Fruit fly (Drosophila melanogaster): ENCODE measurements around the gene shps.

shps gene

DNA sequence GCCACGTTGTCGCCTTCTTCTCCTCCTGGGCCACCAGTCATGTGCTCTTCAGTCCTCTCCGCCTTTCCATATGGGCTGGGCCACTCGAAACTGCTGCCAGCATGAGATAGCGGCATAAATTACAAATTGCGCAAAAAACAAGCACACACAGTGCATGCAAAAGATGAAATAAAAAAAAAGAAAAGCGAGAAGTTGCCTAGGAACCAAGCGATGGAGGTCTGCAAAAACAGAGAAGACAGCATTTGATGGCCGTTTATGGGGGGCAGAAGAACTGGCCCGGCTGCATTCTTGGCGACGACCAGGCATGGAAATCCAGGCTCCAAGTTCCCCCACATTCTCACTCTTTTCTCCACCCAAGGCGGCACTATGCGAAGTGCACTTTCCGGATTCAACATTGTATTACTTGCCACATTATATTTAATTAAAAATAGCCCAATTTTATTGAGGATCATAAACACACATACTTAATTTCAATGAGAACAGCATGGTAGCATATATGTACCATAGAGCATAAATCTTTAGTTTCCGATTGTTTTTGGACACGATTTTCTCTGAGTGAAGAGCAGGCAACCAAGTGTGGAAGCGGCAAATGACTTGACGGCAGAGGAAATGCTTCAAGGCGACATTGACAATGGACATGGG, 17.9 kb upstream of the shps start (continued):
- TF ChIP-seq achi (GFP tag; optimal IDR thresholded peaks at IDR 0.05) (peak; percentile 62), Eip93F (GFP tag; optimal IDR thresholded peaks at IDR 0.05) (no peak), CG6854 (GFP tag; optimal IDR thresholded peaks at IDR 0.05) (no peak), fkh (GFP tag; optimal IDR thresholded peaks at IDR 0.05) (no peak), Met (GFP tag; optimal IDR thresholded peaks at IDR 0.05) (no peak), Lpt (GFP tag; optimal IDR thresholded peaks at IDR 0.05) (peak; percentile 72), pdm3 (GFP tag; optimal IDR thresholded peaks at IDR 0.05) (peak; percentile 51), CG3032 (tag; optimal IDR thresholded peaks at IDR 0.05) (peak; percentile 46), CG9139 (GFP tag; optimal IDR thresholded peaks at IDR 0.05) (no peak), Hr39 (GFP tag; optimal IDR thresholded peaks at IDR 0.05) (no peak), CG8319 (GFP tag; optimal IDR thresholded peaks at IDR 0.05) (no peak), CG3919 (GFP tag; optimal IDR thresholded peaks at IDR 0.05) (peak; percentile 67), Eip78C (GFP tag) (peak; percentile 79), Ets21C (GFP tag; optimal IDR thresholded peaks at IDR 0.05) (no peak), CG34406 (GFP tag; optimal IDR thresholded peaks at IDR 0.05) (peak; percentile 8), Smox (GFP tag; optimal IDR thresholded peaks at IDR 0.05) (no peak), CG32006 (GFP tag; optimal IDR thresholded peaks at IDR 0.05) (peak; percentile 73), CG11762 (GFP tag; optimal IDR thresholded peaks at IDR 0.05; ENCODE audit: insufficient read depth) (peak; percentile 15), dsx (GFP tag; optimal IDR thresholded peaks at IDR 0.05; ENCODE audit: poor library complexity, severe bottlenecking) (peak; percentile 87), CG8632 (GFP tag; optimal IDR thresholded peaks at IDR 0.05) (no peak), CG16779 (tag; optimal IDR thresholded peaks at IDR 0.05) (peak; percentile 21), CG15336 (GFP tag; IDR thresholded peaks at IDR 0.05) (peak; percentile 55), Eip75B (GFP tag; optimal IDR thresholded peaks at IDR 0.05) (peak; percentile 62), CG11902 (GFP tag; optimal IDR thresholded peaks at IDR 0.05) (no peak), CG6163 (GFP tag; IDR thresholded peaks at IDR 0.05) (peak; percentile 54; the same call in 2 of the 3 replicates), cyc (GFP tag; optimal IDR thresholded peaks at IDR 0.05) (no peak), CG7368 (GFP tag; optimal IDR thresholded peaks at IDR 0.05) (no peak)

DNA sequence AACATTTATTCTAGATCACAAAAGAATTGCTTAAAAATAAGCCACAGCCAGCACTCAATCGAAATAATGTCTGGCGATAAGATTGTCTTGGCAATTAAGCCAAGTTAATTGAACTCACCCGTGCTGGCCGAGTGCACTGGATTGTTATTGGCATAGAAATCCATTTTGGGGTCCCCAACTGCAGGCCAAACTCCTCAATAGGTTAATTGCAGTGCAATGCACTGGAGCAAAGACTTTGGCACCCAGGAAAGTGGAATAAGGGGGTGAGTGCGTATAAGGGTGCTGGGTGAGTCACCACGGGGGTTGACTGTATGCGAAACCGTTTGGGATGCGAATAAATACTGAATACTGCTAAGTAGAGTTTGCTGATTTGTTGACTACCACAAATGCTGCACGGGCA, 16.4 kb upstream of the shps start:
- TF ChIP-seq CG11294 (GFP tag; IDR thresholded peaks at IDR 0.05) (no peak), Met (GFP tag; optimal IDR thresholded peaks at IDR 0.05) (no peak), Ets96B (tag; optimal IDR thresholded peaks at IDR 0.05) (no peak), eg (GFP tag; IDR thresholded peaks at IDR 0.05) (no peak), lz (GFP tag; optimal IDR thresholded peaks at IDR 0.05) (no peak), CG15336 (GFP tag; IDR thresholded peaks at IDR 0.05) (no peak), CG10669 (GFP tag; optimal IDR thresholded peaks at IDR 0.05) (no peak), CG6808 (GFP tag; optimal IDR thresholded peaks at IDR 0.05) (no peak), CG31627 (GFP tag; optimal IDR thresholded peaks at IDR 0.05) (no peak), CG6792 (GFP tag; optimal IDR thresholded peaks at IDR 0.05) (no peak), Eip93F (GFP tag; optimal IDR thresholded peaks at IDR 0.05) (peak; percentile 33), CG1621 (tag; optimal IDR thresholded peaks at IDR 0.05) (no peak), CG34406 (GFP tag; optimal IDR thresholded peaks at IDR 0.05) (no peak), achi (GFP tag; optimal IDR thresholded peaks at IDR 0.05) (no peak), CG11902 (GFP tag; optimal IDR thresholded peaks at IDR 0.05) (no peak), CG6276 (GFP tag; optimal IDR thresholded peaks at IDR 0.05) (no peak), Lpt (GFP tag; optimal IDR thresholded peaks at IDR 0.05) (no peak), vri (GFP tag; optimal IDR thresholded peaks at IDR 0.05) (peak; percentile 48)

Measured in whole organism, prepupa.